Fruit fly (Drosophila melanogaster): ENCODE results near the gene Hrb87F.

Hrb87F gene

dm6 chr3R:13686371-13687211, 26.3 kb upstream of the Hrb87F start, which contains the start of gene omd (continued):
- TF ChIP-seq vfl (GFP tag; optimal IDR thresholded peaks at IDR 0.05), result peak; percentile 12
- TF ChIP-seq vvl (GFP tag; IDR thresholded peaks at IDR 0.05), result peak; percentile 64
- peak; percentile 47 for TF ChIP-seq CG4424 (GFP tag; optimal IDR thresholded peaks at IDR 0.05)
- peak; percentile 69 for TF ChIP-seq CG2202 (tag; optimal IDR thresholded peaks at IDR 0.05)
- TF ChIP-seq CG18011 (GFP tag; optimal IDR thresholded peaks at IDR 0.05), result peak; percentile 4
- peak; percentile 95 for TF ChIP-seq sug (tag; optimal IDR thresholded peaks at IDR 0.05)
- TF ChIP-seq Opbp (GFP tag; IDR thresholded peaks at IDR 0.05; ENCODE audit: partially characterized antibody), result no peak
- TF ChIP-seq ind (GFP tag; optimal IDR thresholded peaks at IDR 0.05), result no peak
- TF ChIP-seq Kr (GFP tag; optimal IDR thresholded peaks at IDR 0.05), result peak; percentile 72
- no peak for TF ChIP-seq CG6791 (GFP tag; IDR thresholded peaks at IDR 0.05; ENCODE audit: partially characterized antibody)
- TF ChIP-seq CG13424 (tag; optimal IDR thresholded peaks at IDR 0.05), result peak; percentile 55
- no peak for TF ChIP-seq sc (optimal IDR thresholded peaks at IDR 0.05)
- peak; percentile 43 for TF ChIP-seq sc (GFP tag; optimal IDR thresholded peaks at IDR 0.05)
- no peak for TF ChIP-seq Dref (GFP tag; IDR thresholded peaks at IDR 0.05)
- TF ChIP-seq CG4617 (GFP tag; optimal IDR thresholded peaks at IDR 0.05; ENCODE audit: borderline replicate concordance), result no peak
- TF ChIP-seq Six4 (GFP tag; optimal IDR thresholded peaks at IDR 0.05), result no peak
- peak; percentile 19; the same call in 1 of the 2 replicates for TF ChIP-seq Poxn (GFP tag; IDR thresholded peaks at IDR 0.05)
- TF ChIP-seq NK7.1 (GFP tag; optimal IDR thresholded peaks at IDR 0.05), result peak; percentile 53
- TF ChIP-seq da (GFP tag; optimal IDR thresholded peaks at IDR 0.05), result no peak
- peak; percentile 8 for TF ChIP-seq TFAM (GFP tag; optimal IDR thresholded peaks at IDR 0.05)
- TF ChIP-seq ab (GFP tag; optimal IDR thresholded peaks at IDR 0.05), result no peak
- peak; percentile 55 for TF ChIP-seq CG10274 (GFP tag; optimal IDR thresholded peaks at IDR 0.05)
- no peak for TF ChIP-seq CG12071 (GFP tag; optimal IDR thresholded peaks at IDR 0.05)
- TF ChIP-seq CG32772 (GFP tag; IDR thresholded peaks at IDR 0.05), result peak; percentile 21; the same call in 1 of the 2 replicates
- peak; percentile 10 for TF ChIP-seq MESR4 (GFP tag; optimal IDR thresholded peaks at IDR 0.05)
- peak; percentile 18; the same call in 1 of the 2 replicates for TF ChIP-seq ssp (GFP tag; IDR thresholded peaks at IDR 0.05)
- TF ChIP-seq grau (tag; optimal IDR thresholded peaks at IDR 0.05), result no peak
- TF ChIP-seq CG7839 (tag; optimal IDR thresholded peaks at IDR 0.05), result no peak
- TF ChIP-seq Eip74EF (GFP tag; optimal IDR thresholded peaks at IDR 0.05), result peak in 1 of 2 experiments; percentile 45
- TF ChIP-seq CG16779 (GFP tag; IDR thresholded peaks at IDR 0.05), result 0 out of 2 replicates have a peak, but pooled peaks have one; percentile 10
- TF ChIP-seq D19A (tag; optimal IDR thresholded peaks at IDR 0.05), result no peak
- TF ChIP-seq stc (GFP tag; IDR thresholded peaks at IDR 0.05), result no peak
- no peak for TF ChIP-seq vnd (GFP tag; IDR thresholded peaks at IDR 0.05; ENCODE audit: partially characterized antibody)
- TF ChIP-seq gsb (GFP tag; IDR thresholded peaks at IDR 0.05), result peak; percentile 47; the same call in 1 of the 2 replicates
- peak; percentile 23 for TF ChIP-seq pum (GFP tag; optimal IDR thresholded peaks at IDR 0.05)
- no peak for TF ChIP-seq CG3995 (GFP tag; optimal IDR thresholded peaks at IDR 0.05)
- TF ChIP-seq corto (GFP tag; optimal IDR thresholded peaks at IDR 0.05), result no peak
- TF ChIP-seq zfh2 (GFP tag; optimal IDR thresholded peaks at IDR 0.05), result peak; percentile 10
- peak; percentile 31 for TF ChIP-seq CG11398 (GFP tag; optimal IDR thresholded peaks at IDR 0.05)
- TF ChIP-seq Dip2 (GFP tag; IDR thresholded peaks at IDR 0.05), result no peak
- peak; percentile 40 for TF ChIP-seq CG2116 (GFP tag; optimal IDR thresholded peaks at IDR 0.05)
- no peak for TF ChIP-seq CG31388 (GFP tag; optimal IDR thresholded peaks at IDR 0.05)
- TF ChIP-seq CG7928 (GFP tag; optimal IDR thresholded peaks at IDR 0.05), result peak; percentile 12
- TF ChIP-seq Jarid2 (GFP tag; optimal IDR thresholded peaks at IDR 0.05), result peak; percentile 19
- TF ChIP-seq Ravus (GFP tag; IDR thresholded peaks at IDR 0.05), result no peak; the same call in 1 of the 2 replicates
- TF ChIP-seq CG6854 (GFP tag; optimal IDR thresholded peaks at IDR 0.05), result peak; percentile 72
- no peak for TF ChIP-seq tio (GFP tag; optimal IDR thresholded peaks at IDR 0.05)
- TF ChIP-seq ATbp (GFP tag; optimal IDR thresholded peaks at IDR 0.05), result peak; percentile 89
- TF ChIP-seq CG10462 (GFP tag; optimal IDR thresholded peaks at IDR 0.05), result peak; percentile 31
